Worm (Caenorhabditis elegans): ENCODE data around the gene spe-49.
A peak's percentile ranks its signal among the peaks of the same experiment; 100 is the strongest.

ce11 chrV:6311936-6312335 is 30.8 kb downstream of the spe-49 start:
- TF ChIP-seq ztf-28 (GFP tag; IDR thresholded peaks at IDR 0.05) (no peak), atf-7 (tag; optimal IDR thresholded peaks at IDR 0.05) (no peak), hmg-20 (GFP tag; IDR thresholded peaks at IDR 0.05) (no peak), cebp-2 (GFP tag; IDR thresholded peaks at IDR 0.05) (no peak), C06A6.2 (GFP tag; conservative IDR thresholded peaks at IDR 0.05) (no peak), snpc-1.1 (tag; optimal IDR thresholded peaks at IDR 0.05; ENCODE audit: insufficient read depth) (no peak), F39B2.1 (GFP tag; IDR thresholded peaks at IDR 0.05) (no peak), gei-17 (GFP tag; optimal IDR thresholded peaks at IDR 0.05) (no peak), madf-6 (GFP tag; IDR thresholded peaks at IDR 0.05) (peak; percentile 62), ceh-91 (GFP tag; IDR thresholded peaks at IDR 0.05) (no peak), ceh-100 (GFP tag; IDR thresholded peaks at IDR 0.05) (no peak), nfya-2 (GFP tag; IDR thresholded peaks at IDR 0.05) (no peak), unc-62 (GFP tag; optimal IDR thresholded peaks at IDR 0.05) (no peak), F23B12.7 (tag; optimal IDR thresholded peaks at IDR 0.05; ENCODE audit: insufficient read depth) (no peak)

Data from whole organism, young adult.